Fruit fly (Drosophila melanogaster): Measurements from ENCODE around the gene CG42342.

DNA sequence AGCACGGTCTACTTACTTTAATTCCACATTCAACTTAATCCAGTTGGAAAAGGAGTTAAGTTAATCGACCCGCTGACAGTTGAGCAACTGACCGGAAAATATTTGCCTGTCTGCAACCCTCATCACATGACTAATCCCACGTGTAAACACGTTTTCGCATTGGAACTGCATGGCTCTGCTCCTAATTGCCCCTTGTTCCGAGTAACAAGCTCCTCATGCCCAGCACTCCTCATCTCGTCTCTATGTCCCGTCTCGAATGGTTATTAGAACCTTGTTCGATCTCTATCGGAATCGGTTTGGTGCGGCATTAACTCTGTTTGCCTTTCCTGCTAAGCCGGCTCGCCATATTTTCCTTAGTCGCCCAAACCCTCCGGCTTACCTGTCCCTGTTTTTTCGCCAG is 23.7 kb downstream of the CG42342 start:
- TF ChIP-seq cic (GFP tag; optimal IDR thresholded peaks at IDR 0.05) (no peak), CG33017 (tag; optimal IDR thresholded peaks at IDR 0.05) (no peak), CG7045 (GFP tag; optimal IDR thresholded peaks at IDR 0.05) (no peak), cnc (optimal IDR thresholded peaks at IDR 0.05) (no peak), kay (GFP tag; ENCODE audit: borderline replicate concordance) (no peak), Crg-1 (GFP tag; optimal IDR thresholded peaks at IDR 0.05) (no peak), Hr96 (GFP tag; optimal IDR thresholded peaks at IDR 0.05) (no peak)
